Fruit fly (Drosophila melanogaster) whole organism: ENCODE data around the gene WASp.

Experiments used
- CG8478 ChIP-seq: fragments of >200 bp; optimal IDR thresholded peaks from 2 replicates; lab custom pipeline; 2018; ENCODE audit warnings: inconsistent platforms
- Dll ChIP-seq: fragments of >200 bp; optimal IDR thresholded peaks from 2 replicates; lab custom pipeline; 2017
- EcR ChIP-seq, 2 experiments: fragments of >200 bp; optimal IDR thresholded peaks; 2 replicates each; lab custom pipeline; 2017; ENCODE audit warnings: missing biosample characterization in 2 of 2, missing genetic modification characterization in 2 of 2, missing genetic modification reagents in 2 of 2
- pan ChIP-seq: fragments of >200 bp; optimal IDR thresholded peaks from 2 replicates; lab custom pipeline; 2017
- psq ChIP-seq: fragments of >200 bp; optimal IDR thresholded peaks from 2 replicates; lab custom pipeline; 2017
- usp ChIP-seq: fragments of >200 bp; optimal IDR thresholded peaks from 2 replicates; lab custom pipeline; 2017; ENCODE audit warnings: missing biosample characterization, missing genetic modification characterization, mixed read lengths

WASp gene

DNA sequence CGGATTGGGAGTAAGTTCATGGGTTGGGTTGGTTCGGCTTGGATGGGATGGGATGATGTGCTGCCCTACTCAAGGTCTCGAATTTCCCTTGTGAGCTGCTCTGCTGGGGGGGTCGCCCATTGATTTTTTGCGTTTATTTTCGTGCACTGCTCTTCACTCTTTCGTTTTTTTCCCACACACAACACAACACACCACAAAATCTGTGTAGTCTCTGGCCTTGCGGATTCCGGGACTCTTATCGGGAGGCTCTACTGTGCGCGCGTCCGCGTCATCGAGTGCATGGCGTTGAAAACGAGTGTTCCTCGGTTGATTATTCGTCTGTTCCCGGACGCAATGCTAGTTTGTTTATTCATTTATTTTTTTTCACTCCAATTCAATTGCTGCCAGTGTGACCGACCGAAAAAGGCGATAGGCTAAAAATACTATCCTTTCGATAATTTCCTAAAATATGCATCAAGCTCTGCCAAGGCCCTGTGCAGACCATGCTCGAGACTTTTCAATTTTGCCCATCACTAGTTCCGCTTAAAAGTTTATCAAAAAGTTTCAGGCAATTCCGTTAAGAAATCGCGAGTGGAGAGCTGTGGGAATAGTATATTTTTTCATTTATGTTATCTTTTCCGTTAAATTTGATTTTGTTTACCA, at the start of gene WASp:
WASp (minus strand) TSS at position 399 of the 642 bp plus-strand sequence.
- TF ChIP-seq psq (lab: Kevin White, UChicago) (no peak), usp (GFP tag; lab: Kevin White, UChicago) (no peak), EcR (GFP tag; optimal IDR thresholded peaks at IDR 0.05; lab: Kevin White, UChicago) (no peak), pan (no peak), Dll (lab: Kevin White, UChicago) (no peak), CG8478 (lab: Kevin White, UChicago) (no peak)

dm6 chr3R:28880066-28880842, 48.4 kb upstream of the WASp start, which contains the start of the genes Nepl19 and Nepl20:
TSS of gene Nepl19 (minus strand) at chr3R:28880122.
TSS of gene Nepl20 (plus strand) at chr3R:28880792.
- no peak for TF ChIP-seq Dll (lab: Kevin White, UChicago)

DNA sequence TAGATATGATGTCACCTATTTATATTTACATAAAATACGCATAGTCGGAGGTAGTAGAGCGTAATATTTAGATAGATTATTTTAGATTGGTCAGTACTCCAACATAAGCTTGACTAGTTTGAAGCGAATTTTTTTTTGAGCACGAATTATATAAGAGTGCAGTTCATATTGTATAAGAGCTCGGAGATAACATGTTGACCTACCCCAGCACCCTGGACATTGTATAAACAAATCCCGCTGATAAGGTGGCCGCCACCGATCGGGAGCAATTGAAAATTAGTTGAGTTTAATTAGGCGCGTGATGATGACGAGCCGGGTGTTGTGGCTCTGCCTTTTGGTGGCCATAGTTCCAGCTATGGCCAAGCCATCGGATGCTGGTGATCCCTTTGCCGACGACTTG, 43.5 kb upstream of the WASp start, which contains the start of gene Nepl18:
Nepl18 (plus strand) TSS at position 277 of the 400 bp plus-strand sequence.
- TF ChIP-seq Dll (lab: Kevin White, UChicago) (no peak), psq (lab: Kevin White, UChicago) (no peak), CG8478 (lab: Kevin White, UChicago) (no peak), usp (GFP tag; lab: Kevin White, UChicago) (no peak), EcR (GFP tag; optimal IDR thresholded peaks at IDR 0.05; lab: Kevin White, UChicago) (no peak)

DNA sequence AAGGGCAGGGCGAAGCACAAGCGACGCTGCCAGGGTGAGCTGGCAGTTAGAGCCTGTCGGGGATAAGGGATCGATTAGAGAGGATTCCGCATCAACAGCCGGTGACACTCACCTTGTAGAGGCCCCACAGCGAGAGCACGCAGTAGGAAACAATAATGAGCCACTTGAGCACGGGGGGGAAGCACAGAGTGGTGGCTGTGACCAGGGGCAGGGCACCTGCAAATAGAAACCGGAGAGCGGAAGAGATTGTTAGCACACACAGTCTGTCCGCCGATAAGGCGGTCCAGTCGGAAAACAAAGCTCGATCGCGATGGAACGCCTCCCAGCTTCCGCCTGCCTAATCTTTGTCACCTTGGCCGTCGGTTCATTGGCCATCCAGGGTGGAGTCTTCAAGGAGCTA, 40.8 kb upstream of the WASp start, which contains the start of gene Nepl17:
Nepl17 (plus strand) TSS at position 301 of the 400 bp plus-strand sequence.
- TF ChIP-seq Dll (lab: Kevin White, UChicago) (no peak), psq (lab: Kevin White, UChicago) (no peak), EcR (GFP tag; optimal IDR thresholded peaks at IDR 0.05; lab: Kevin White, UChicago) (no peak), pan (no peak), usp (GFP tag; lab: Kevin White, UChicago) (no peak), CG8478 (lab: Kevin White, UChicago) (no peak)

DNA sequence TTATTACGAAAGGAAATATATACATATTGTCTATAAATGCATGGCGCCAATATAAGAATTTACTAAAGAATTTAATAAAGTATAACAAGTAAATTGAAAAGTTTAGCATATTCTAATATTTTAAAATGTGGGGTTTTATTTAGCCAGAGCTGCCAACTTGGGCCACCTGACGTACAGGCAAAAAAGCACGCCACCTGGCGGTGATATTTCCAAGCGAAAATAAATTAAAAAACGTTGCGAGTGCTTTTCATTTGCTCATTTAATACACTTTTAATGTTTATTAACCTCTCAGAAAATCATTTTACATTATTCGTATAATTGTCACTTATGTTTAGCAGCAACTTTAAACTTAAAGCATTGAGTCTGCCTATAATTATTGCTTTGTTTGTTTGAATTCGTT, 38.5 kb upstream of the WASp start:
- TF ChIP-seq usp (GFP tag; lab: Kevin White, UChicago) = no peak
- TF ChIP-seq CG8478 (lab: Kevin White, UChicago) = no peak
- no peak for TF ChIP-seq Dll (lab: Kevin White, UChicago)
- no peak for TF ChIP-seq EcR (GFP tag; optimal IDR thresholded peaks at IDR 0.05; lab: Kevin White, UChicago)
- TF ChIP-seq psq (lab: Kevin White, UChicago) = no peak
- TF ChIP-seq pan = no peak

DNA sequence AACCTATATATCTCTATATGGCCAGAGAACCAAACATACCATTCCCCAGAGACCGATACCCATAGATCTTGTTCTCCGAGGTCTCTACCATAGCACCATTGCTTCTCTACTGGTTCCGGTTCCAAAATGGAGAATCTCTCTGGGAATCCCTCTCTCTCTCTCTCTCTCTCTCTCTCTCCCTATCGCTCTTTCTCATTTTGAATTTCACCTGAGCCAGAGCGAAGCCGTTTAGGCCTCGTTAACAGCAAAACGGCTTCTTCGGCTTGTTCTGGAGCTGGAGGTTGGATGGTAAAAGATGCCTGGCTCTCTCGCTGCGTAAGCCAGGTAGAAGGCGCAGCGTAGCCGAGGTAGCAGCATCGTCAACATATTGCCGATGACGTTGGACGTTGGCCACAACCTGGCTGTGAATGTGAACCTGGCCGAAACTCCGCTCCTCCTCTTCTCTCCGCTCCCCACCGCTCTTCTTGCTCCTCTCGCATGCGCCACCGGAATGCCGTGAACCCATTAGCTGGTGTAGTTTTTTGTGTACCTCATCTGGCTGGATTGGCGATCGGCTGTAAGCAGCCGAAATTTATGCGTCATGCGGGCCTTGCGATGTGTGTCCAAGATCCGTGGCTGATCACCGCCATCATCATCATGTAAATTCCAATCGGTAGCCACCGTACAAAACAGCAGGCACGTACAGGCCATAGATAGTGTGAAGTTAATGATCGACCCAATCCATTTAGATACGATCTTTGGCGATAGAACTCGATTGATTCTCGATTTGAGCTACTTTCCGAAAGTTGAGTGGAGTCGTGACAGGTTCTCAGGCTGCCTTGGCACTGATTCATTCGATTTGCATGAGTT, 29.7 kb upstream of the WASp start:
- no peak for TF ChIP-seq psq (lab: Kevin White, UChicago)
- no peak for TF ChIP-seq EcR (GFP tag; optimal IDR thresholded peaks at IDR 0.05; lab: Kevin White, UChicago)
- TF ChIP-seq pan = no peak

DNA sequence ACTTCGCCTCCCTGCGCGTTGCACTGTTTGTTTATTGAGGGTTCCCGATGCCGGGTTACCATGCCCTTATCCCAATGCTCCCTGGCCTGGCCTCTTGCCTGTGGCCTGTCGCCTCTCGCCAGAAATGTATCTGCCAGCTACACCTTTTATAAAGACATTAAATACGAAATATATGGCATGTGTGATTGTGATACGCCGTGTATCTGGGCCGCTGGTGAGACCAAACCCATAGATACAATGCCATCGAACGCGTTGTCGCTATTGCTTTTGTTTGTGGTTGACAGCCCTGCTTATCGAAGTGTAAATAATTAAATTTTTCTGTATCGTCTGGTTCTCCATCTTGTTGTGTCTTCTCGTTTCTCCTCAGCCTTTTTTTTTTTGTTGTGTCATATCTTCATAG, 28.8 kb upstream of the WASp start:
- TF ChIP-seq pan (no peak), CG8478 (lab: Kevin White, UChicago) (no peak), EcR (GFP tag; optimal IDR thresholded peaks at IDR 0.05; lab: Kevin White, UChicago) (no peak), psq (lab: Kevin White, UChicago) (no peak), usp (GFP tag; lab: Kevin White, UChicago) (no peak), Dll (lab: Kevin White, UChicago) (no peak)

DNA sequence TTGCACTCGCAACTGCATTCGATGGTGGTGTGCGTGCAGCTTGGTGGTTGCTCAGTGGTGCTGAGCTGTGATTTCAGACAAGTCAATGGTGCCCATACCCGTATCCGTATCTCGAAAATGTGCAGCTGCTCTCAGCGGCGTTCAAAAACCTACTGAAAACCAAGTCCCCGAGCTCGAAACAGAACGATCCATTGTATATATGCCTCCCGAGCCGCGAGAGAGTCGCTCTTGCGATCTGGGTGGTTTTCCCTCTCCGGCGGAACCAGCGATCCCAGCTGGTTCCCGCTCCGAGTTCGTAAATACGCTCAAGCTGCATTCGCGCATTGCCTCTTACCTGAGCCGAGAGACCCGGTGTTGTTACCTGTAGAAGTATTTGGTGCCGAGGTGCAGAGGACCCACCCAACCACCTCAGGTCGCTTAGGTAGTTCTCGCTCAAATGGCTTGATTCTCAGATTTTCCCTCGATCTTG, 27.3 kb upstream of the WASp start, which contains the start of gene Inx3:
Inx3 (minus strand) TSS at position 440 of the 469 bp plus-strand sequence.
- no peak for TF ChIP-seq usp (GFP tag; lab: Kevin White, UChicago)
- TF ChIP-seq Dll (lab: Kevin White, UChicago) = peak; percentile 81
- no peak for TF ChIP-seq EcR (GFP tag; optimal IDR thresholded peaks at IDR 0.05; lab: Kevin White, UChicago)

DNA sequence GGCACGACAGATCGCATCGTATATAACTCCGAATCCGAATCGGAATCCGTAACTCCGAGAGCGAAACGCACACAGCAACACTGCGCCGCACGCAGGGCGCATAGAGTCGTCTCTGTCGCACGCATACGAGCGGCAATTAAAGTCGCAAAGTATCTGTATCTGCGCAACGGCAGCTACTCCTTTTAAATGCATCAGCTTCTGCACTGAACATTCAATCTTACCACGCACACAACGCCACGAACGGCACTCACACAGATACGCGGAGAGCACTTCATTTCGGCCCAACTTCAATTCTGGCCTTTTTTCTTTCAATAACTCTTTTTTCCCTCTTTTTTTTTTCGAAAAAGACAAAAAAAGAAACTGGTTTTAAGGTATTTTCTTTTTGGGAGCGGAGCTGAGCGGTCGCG, 26.4 kb upstream of the WASp start:
- TF ChIP-seq usp (GFP tag; lab: Kevin White, UChicago) (no peak), Dll (lab: Kevin White, UChicago) (peak; percentile 54), CG8478 (lab: Kevin White, UChicago) (peak; percentile 58)

dm6 chr3R:28857287-28858024, 25.6 kb upstream of the WASp start:
- TF ChIP-seq EcR (GFP tag; optimal IDR thresholded peaks at IDR 0.05; lab: Kevin White, UChicago) = peak in 1 of 2 experiments; percentile 4
- no peak for TF ChIP-seq CG8478 (lab: Kevin White, UChicago)

DNA sequence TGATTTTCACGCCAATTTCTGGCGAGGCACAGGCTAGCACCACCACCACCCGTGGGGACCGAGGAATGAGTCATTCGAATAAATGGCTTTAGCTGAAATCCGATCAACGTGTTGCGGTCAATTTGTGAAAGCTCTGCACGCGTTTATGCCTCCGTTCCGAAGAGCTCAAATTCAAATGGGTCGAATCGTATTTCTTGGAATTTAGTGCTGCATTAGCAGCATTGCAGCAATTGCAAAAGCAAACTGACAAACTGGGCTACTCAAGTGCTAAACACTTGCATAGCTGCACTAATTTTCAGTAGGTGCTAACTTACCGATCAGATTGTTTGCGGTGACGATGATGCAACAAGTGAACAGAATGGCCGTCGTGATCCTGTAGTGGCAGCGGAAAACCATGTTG, 25.0 kb upstream of the WASp start:
- no peak for TF ChIP-seq psq (lab: Kevin White, UChicago)
- no peak for TF ChIP-seq CG8478 (lab: Kevin White, UChicago)
- TF ChIP-seq Dll (lab: Kevin White, UChicago) = no peak
- TF ChIP-seq usp (GFP tag; lab: Kevin White, UChicago) = no peak
- TF ChIP-seq EcR (GFP tag; optimal IDR thresholded peaks at IDR 0.05; lab: Kevin White, UChicago) = no peak
- no peak for TF ChIP-seq pan
